Worm (Caenorhabditis elegans) whole organism, L1 larva: ENCODE results near the gene Y105C5A.13.
"Not testable (repeated sequence)": the region's sequence is repeated elsewhere in the genome, so short reads cannot be mapped to it uniquely, and the experiment has no call there.

Source experiments
- nhr-11 ChIP-seq: fragments of 150-350 bp; optimal IDR thresholded peaks from 2 replicates; lab custom pipeline; 2014; ENCODE audit warnings: missing biosample characterization, missing genetic modification characterization
- rnt-1 ChIP-seq: sonication (generic microtip); optimal IDR thresholded peaks from 2 replicates; lab custom pipeline; 2016; ENCODE audit warnings: mild to moderate bottlenecking, missing genetic modification characterization, moderate library complexity, missing compliant biosample characterization
- zip-4 ChIP-seq: fragments of 200-800 bp; sonication (Bioruptor generic); optimal IDR thresholded peaks from 2 replicates; lab custom pipeline; 2018; ENCODE audit warnings: mild to moderate bottlenecking, missing genetic modification characterization, moderate library complexity, missing compliant biosample characterization

DNA sequence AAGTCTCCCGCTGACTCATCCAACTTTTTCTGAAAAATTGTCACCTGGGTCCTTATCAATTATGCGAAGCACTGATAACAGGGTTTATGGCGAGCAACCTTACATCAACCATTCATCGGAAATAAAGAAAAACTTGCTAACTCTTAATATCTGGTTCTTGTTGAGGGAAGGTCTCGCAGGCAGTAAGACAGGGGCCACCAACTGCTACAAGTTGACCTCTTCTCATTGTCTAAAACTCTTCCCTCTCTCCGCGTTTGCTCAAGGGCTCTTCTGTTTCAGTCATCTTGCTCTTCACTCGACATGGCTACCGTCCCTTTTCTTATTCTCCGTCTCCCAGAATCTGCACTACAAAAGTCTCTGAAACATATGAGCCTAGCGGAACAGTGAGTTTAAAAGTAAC, 5.6 kb upstream of the Y105C5A.13 start, which contains the start of gene Y105C5A.10:
- TF ChIP-seq nhr-11 (tag; lab: Kevin White, UChicago); zip-4; rnt-1: not testable (repeated sequence)
